Fruit fly (Drosophila melanogaster) whole organism, wandering third instar larva: ENCODE results near the gene CG14100.

Experiments
- Dif ChIP-seq: fragments of 200-275, 200-300 bp; sonication (Bioruptor generic); optimal IDR thresholded peaks from 2 replicates; lab custom pipeline; 2018; ENCODE audit warnings: missing biosample characterization, missing genetic modification characterization; ENCODE audit not compliant: partially characterized antibody
- GATAd ChIP-seq: sonication (Bioruptor generic); optimal IDR thresholded peaks from 2 replicates; lab custom pipeline; 2016; ENCODE audit warnings: missing biosample characterization, missing genetic modification characterization
- Hr78 ChIP-seq: fragments of >200 bp; optimal IDR thresholded peaks from 2 replicates; lab custom pipeline; 2017; ENCODE audit warnings: missing biosample characterization, missing genetic modification characterization
- Hr83 ChIP-seq: fragments of 200-300 bp; sonication (Bioruptor generic); optimal IDR thresholded peaks from 2 replicates; lab custom pipeline; 2016; ENCODE audit warnings: missing biosample characterization, mild to moderate bottlenecking, missing genetic modification characterization, moderate library complexity; ENCODE audit not compliant: poor library complexity, severe bottlenecking
- N ChIP-seq: fragments of >200 bp; optimal IDR thresholded peaks from 2 replicates; lab custom pipeline; 2018; ENCODE audit warnings: missing biosample characterization, missing external identifiers, missing genetic modification characterization
- Sp1 ChIP-seq: fragments of 200-800 bp; sonication (Bioruptor generic); optimal IDR thresholded peaks from 3 replicates; lab custom pipeline; 2019; ENCODE audit warnings: missing biosample characterization, mild to moderate bottlenecking, missing genetic modification characterization, moderate library complexity
- Vsx2 ChIP-seq: fragments of 200-300, 225-300 bp; sonication (Bioruptor generic); optimal IDR thresholded peaks from 2 replicates; lab custom pipeline; 2018; ENCODE audit warnings: missing biosample characterization, missing genetic modification characterization; ENCODE audit not compliant: partially characterized antibody
- br ChIP-seq: fragments of 200-800 bp; sonication (Bioruptor generic); optimal IDR thresholded peaks from 2 replicates; lab custom pipeline; 2016; ENCODE audit warnings: missing biosample characterization, missing genetic modification characterization
- dl ChIP-seq, 2 experiments: fragments of 175-275, 200-275 bp in 1 of 2; fragments of 200-275 bp in 1 of 2; sonication (Bioruptor generic); optimal IDR thresholded peaks; lab custom pipeline; 2018; ENCODE audit warnings: mild to moderate bottlenecking in 2 of 2, missing biosample characterization in 2 of 2, missing genetic modification characterization in 2 of 2, moderate library complexity in 2 of 2; ENCODE audit not compliant: partially characterized antibody in 2 of 2, insufficient read depth in 1 of 2
- h ChIP-seq: fragments of 200-800 bp; sonication (Bioruptor generic); optimal IDR thresholded peaks from 3 replicates; lab custom pipeline; 2016; ENCODE audit warnings: missing biosample characterization, mild to moderate bottlenecking, missing genetic modification characterization
- lola ChIP-seq: fragments of >200 bp; optimal IDR thresholded peaks from 2 replicates; lab custom pipeline; 2017; ENCODE audit warnings: missing biosample characterization, missing genetic modification characterization
- psq ChIP-seq: fragments of 200-800 bp; sonication (Bioruptor generic); optimal IDR thresholded peaks from 3 replicates; lab custom pipeline; 2017; ENCODE audit warnings: missing biosample characterization, mild to moderate bottlenecking, missing genetic modification characterization, moderate library complexity
- sage ChIP-seq: fragments of 200-800 bp; sonication (Bioruptor generic); optimal IDR thresholded peaks from 2 replicates; lab custom pipeline; 2016; ENCODE audit warnings: missing biosample characterization, mild to moderate bottlenecking, missing genetic modification characterization

DNA sequence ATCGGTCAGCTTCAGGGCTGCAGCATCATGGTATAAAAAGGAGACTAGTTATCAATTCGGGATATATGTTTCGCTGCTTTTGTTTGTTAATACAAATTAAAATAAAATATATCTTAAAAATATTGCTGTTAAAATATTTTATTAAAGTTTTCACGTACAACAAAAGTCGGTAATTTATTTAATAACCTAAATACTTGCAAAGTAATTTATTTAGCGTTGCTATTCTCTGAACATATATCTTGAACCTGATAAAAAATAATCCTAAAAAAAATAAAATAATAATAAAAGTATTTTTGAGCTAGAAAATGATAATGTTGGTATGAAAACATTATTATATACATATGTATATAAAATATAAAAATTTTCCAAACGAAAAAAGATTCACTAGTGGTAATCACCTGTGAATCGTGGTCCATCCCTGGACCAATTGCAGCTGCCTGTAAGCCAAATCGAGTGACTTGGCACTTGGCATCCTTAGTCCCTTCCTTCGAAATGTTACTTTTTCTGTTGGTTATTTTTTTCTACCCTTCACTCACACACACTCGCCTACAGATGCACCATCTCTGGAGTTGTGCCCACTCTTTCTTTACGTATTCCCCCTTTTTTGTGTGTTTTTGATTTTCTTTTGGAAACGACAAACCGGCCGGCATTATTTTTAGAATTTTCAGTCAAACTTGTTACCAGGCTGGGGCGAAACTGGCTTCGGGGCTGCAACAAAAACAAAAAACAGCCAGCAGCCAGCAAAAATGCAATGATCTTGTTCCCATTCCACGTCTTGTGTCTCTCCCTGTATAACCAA lies 32.9 kb downstream of the CG14100 start:
- TF ChIP-seq dl (GFP tag; optimal IDR thresholded peaks at IDR 0.05; lab: Kevin White, UChicago; ENCODE audit: insufficient read depth in 1 of 2, partially characterized antibody in 2 of 2) (no peak), Hr78 (GFP tag; lab: Kevin White, UChicago) (no peak), br (GFP tag; lab: Kevin White, UChicago) (no peak), sage (GFP tag; lab: Kevin White, UChicago) (no peak), N (GFP tag; lab: Kevin White, UChicago) (no peak), GATAd (GFP tag; lab: Kevin White, UChicago) (no peak), Dif (no peak), h (GFP tag; lab: Kevin White, UChicago) (no peak), Sp1 (GFP tag; lab: Kevin White, UChicago) (peak; percentile 88), Vsx2 (GFP tag; lab: Kevin White, UChicago) (no peak), lola (no peak), Hr83 (GFP tag; lab: Kevin White, UChicago) (no peak), psq (GFP tag; lab: Kevin White, UChicago) (peak; percentile 58)
